Fruit fly (Drosophila melanogaster) whole organism, embryonic: ENCODE measurements around the gene CG8312.

ENCODE experiments used
- Bdp1 ChIP-seq: fragments of 200-800 bp; sonication (Bioruptor generic); optimal IDR thresholded peaks from 3 replicates; lab custom pipeline; 2016; ENCODE audit warnings: missing biosample characterization, missing genetic modification characterization
- CG10267 ChIP-seq: fragments of 200-800 bp; sonication (Bioruptor generic); optimal IDR thresholded peaks from 2 replicates; lab custom pipeline; 2018; ENCODE audit warnings: missing biosample characterization, mild to moderate bottlenecking, missing genetic modification characterization, moderate library complexity
- CG10274 ChIP-seq: fragments of 200-800 bp; sonication (Bioruptor generic); optimal IDR thresholded peaks from 3 replicates; lab custom pipeline; 2017; ENCODE audit warnings: missing biosample characterization, mild to moderate bottlenecking, missing genetic modification characterization
- CG10431 ChIP-seq: fragments of 200-800 bp; sonication (Bioruptor generic); optimal IDR thresholded peaks from 3 replicates; lab custom pipeline; 2018; ENCODE audit warnings: missing biosample characterization, mild to moderate bottlenecking, missing genetic modification characterization
- CG12071 ChIP-seq: fragments of 200-800 bp; sonication (Bioruptor generic); optimal IDR thresholded peaks from 3 replicates; lab custom pipeline; 2018; ENCODE audit warnings: missing biosample characterization, mild to moderate bottlenecking, missing genetic modification characterization
- CG12155 ChIP-seq: fragments of 200-800 bp; sonication (Bioruptor generic); optimal IDR thresholded peaks from 3 replicates; lab custom pipeline; 2016; ENCODE audit warnings: missing biosample characterization, missing genetic modification characterization
- CG12299 ChIP-seq: fragments of 200-800 bp; sonication (Bioruptor generic); optimal IDR thresholded peaks from 2 replicates; lab custom pipeline; 2018; ENCODE audit warnings: missing biosample characterization, mild to moderate bottlenecking, missing genetic modification characterization
- CG13424 ChIP-seq: fragments of 200-800 bp; sonication (Bioruptor generic); optimal IDR thresholded peaks from 2 replicates; lab custom pipeline; 2019; ENCODE audit warnings: missing biosample characterization, mild to moderate bottlenecking, missing genetic modification characterization, moderate library complexity
- CG14965 ChIP-seq: fragments of 200-800 bp; sonication (Bioruptor generic); optimal IDR thresholded peaks from 2 replicates; lab custom pipeline; 2016; ENCODE audit warnings: missing biosample characterization, missing genetic modification characterization, borderline replicate concordance
- CG1832 ChIP-seq: fragments of 200-800 bp; sonication (Bioruptor generic); optimal IDR thresholded peaks from 2 replicates; lab custom pipeline; 2017; ENCODE audit warnings: missing biosample characterization, mild to moderate bottlenecking, missing genetic modification characterization, inconsistent platforms
- CG18619 ChIP-seq: fragments of 200-800 bp; sonication (Bioruptor generic); optimal IDR thresholded peaks from 3 replicates; lab custom pipeline; 2017; ENCODE audit warnings: missing biosample characterization, mild to moderate bottlenecking, missing genetic modification characterization
- CG3281 ChIP-seq: fragments of 200-800 bp; sonication (Bioruptor generic); optimal IDR thresholded peaks from 3 replicates; lab custom pipeline; 2017; ENCODE audit warnings: missing biosample characterization, mild to moderate bottlenecking, missing genetic modification characterization
- CG3838 ChIP-seq: fragments of 200-800 bp; sonication (Bioruptor generic); optimal IDR thresholded peaks from 3 replicates; lab custom pipeline; 2016; ENCODE audit warnings: missing biosample characterization, missing genetic modification characterization
- CG4360 ChIP-seq: fragments of 200-800 bp; sonication (Bioruptor generic); IDR thresholded peaks from 2 replicates; pipeline ENCODE4 v1.3.6; 2022; ENCODE audit warnings: missing biosample characterization, missing genetic modification characterization
- CG6689 ChIP-seq: fragments of 200-800 bp; sonication (Bioruptor generic); IDR thresholded peaks from 2 replicates; pipeline ENCODE4 v1.3.6; 2022; ENCODE audit warnings: missing biosample characterization, missing genetic modification characterization
- CG6765 ChIP-seq: fragments of 200-800 bp; sonication (Bioruptor generic); optimal IDR thresholded peaks from 3 replicates; lab custom pipeline; 2017; ENCODE audit warnings: missing biosample characterization, mild to moderate bottlenecking, missing genetic modification characterization
- CG6791 ChIP-seq: fragments of 200-800 bp; sonication (Bioruptor generic); IDR thresholded peaks from 3 replicates; pipeline ENCODE4 v1.3.6; 2022; ENCODE audit warnings: missing biosample characterization, missing genetic modification characterization; ENCODE audit not compliant: partially characterized antibody
- CG7357 ChIP-seq: fragments of 200-800 bp; sonication (Bioruptor generic); IDR thresholded peaks from 3 replicates; pipeline ENCODE4 v1.3.6; 2022; ENCODE audit warnings: missing biosample characterization, missing genetic modification characterization
- CG8478 ChIP-seq: fragments of >200 bp; optimal IDR thresholded peaks from 2 replicates; lab custom pipeline; 2018
- CG9876 ChIP-seq: fragments of 200-800 bp; sonication (Bioruptor generic); optimal IDR thresholded peaks from 2 replicates; lab custom pipeline; 2016; ENCODE audit warnings: missing biosample characterization, missing genetic modification characterization
- CTCF ChIP-seq: fragments of 200-800 bp; sonication (Bioruptor generic); optimal IDR thresholded peaks from 2 replicates; lab custom pipeline; 2017; ENCODE audit warnings: missing biosample characterization, mild to moderate bottlenecking, missing genetic modification characterization, moderate library complexity
- Dip2 ChIP-seq: fragments of 200-800 bp; sonication (Bioruptor generic); IDR thresholded peaks from 2 replicates; pipeline ENCODE4 v1.3.6; 2022; ENCODE audit warnings: missing biosample characterization, missing genetic modification characterization
- Doc3 ChIP-seq: fragments of 200-800 bp; sonication (Bioruptor generic); IDR thresholded peaks from 3 replicates; pipeline ENCODE4 v1.3.6; 2022; ENCODE audit warnings: missing biosample characterization, missing genetic modification characterization; ENCODE audit not compliant: partially characterized antibody
- Eip74EF ChIP-seq, 2 experiments: fragments of 200-800 bp in 1 of 2; fragments of >200 bp in 1 of 2; sonication (Bioruptor generic) in 1 of 2; optimal IDR thresholded peaks; 2 replicates each; lab custom pipeline; 2017 to 2019; ENCODE audit warnings: missing biosample characterization in 2 of 2, missing genetic modification characterization in 2 of 2, mild to moderate bottlenecking in 1 of 2, moderate library complexity in 1 of 2
- Ets97D ChIP-seq: fragments of 200-800 bp; sonication (Bioruptor generic); optimal IDR thresholded peaks from 3 replicates; lab custom pipeline; 2016; ENCODE audit warnings: missing biosample characterization, missing genetic modification characterization
- HmgZ ChIP-seq: fragments of 200-800 bp; sonication (Bioruptor generic); optimal IDR thresholded peaks from 2 replicates; lab custom pipeline; 2018; ENCODE audit warnings: missing biosample characterization, mild to moderate bottlenecking, missing genetic modification characterization
- Hmx ChIP-seq: fragments of 200-800 bp; sonication (Bioruptor generic); optimal IDR thresholded peaks from 2 replicates; lab custom pipeline; 2016; ENCODE audit warnings: missing biosample characterization, missing genetic modification characterization
- MTF-1 ChIP-seq: fragments of 200-800 bp; sonication (Bioruptor generic); optimal IDR thresholded peaks from 2 replicates; lab custom pipeline; 2018; ENCODE audit warnings: missing biosample characterization, mild to moderate bottlenecking, missing genetic modification characterization, borderline replicate concordance
- Optix ChIP-seq: fragments of 200-800 bp; sonication (Bioruptor generic); IDR thresholded peaks from 3 replicates; pipeline ENCODE4 v1.3.6; 2022; ENCODE audit warnings: missing biosample characterization, missing genetic modification characterization
- Sox102F ChIP-seq: fragments of 200-800 bp; sonication (Bioruptor generic); optimal IDR thresholded peaks from 2 replicates; lab custom pipeline; 2018; ENCODE audit warnings: missing biosample characterization, mild to moderate bottlenecking, missing genetic modification characterization, moderate library complexity
- TFAM ChIP-seq: fragments of 200-800 bp; sonication (Bioruptor generic); optimal IDR thresholded peaks from 2 replicates; lab custom pipeline; 2017; ENCODE audit warnings: missing biosample characterization, missing genetic modification characterization, inconsistent platforms
- ato ChIP-seq: fragments of 200-800 bp; sonication (Bioruptor generic); IDR thresholded peaks from 2 replicates; pipeline ENCODE4 v1.3.6; 2022; ENCODE audit warnings: missing biosample characterization, missing genetic modification characterization; ENCODE audit not compliant: partially characterized antibody
- az2 ChIP-seq: fragments of 200-800 bp; sonication (Bioruptor generic); optimal IDR thresholded peaks from 3 replicates; lab custom pipeline; 2016; ENCODE audit warnings: missing biosample characterization, missing genetic modification characterization
- bab2 ChIP-seq: fragments of 200-800 bp; sonication (Bioruptor generic); optimal IDR thresholded peaks from 2 replicates; lab custom pipeline; 2016; ENCODE audit warnings: missing biosample characterization, missing genetic modification characterization
- corto ChIP-seq: fragments of 200-800 bp; sonication (Bioruptor generic); optimal IDR thresholded peaks from 2 replicates; lab custom pipeline; 2016; ENCODE audit warnings: missing biosample characterization, mild to moderate bottlenecking, missing genetic modification characterization, moderate library complexity
- crp ChIP-seq, 2 experiments: fragments of 200-800 bp; sonication (Bioruptor generic); optimal IDR thresholded peaks; 2 replicates in 1 of 2; 3 replicates in 1 of 2; lab custom pipeline; 2017; ENCODE audit warnings: missing biosample characterization in 2 of 2, missing genetic modification characterization in 2 of 2, mild to moderate bottlenecking in 1 of 2, moderate library complexity in 1 of 2
- da ChIP-seq: fragments of 200-800 bp; sonication (Bioruptor generic); optimal IDR thresholded peaks from 2 replicates; lab custom pipeline; 2016; ENCODE audit warnings: missing biosample characterization, missing genetic modification characterization
- dpn ChIP-seq, 2 experiments: fragments of 200-800 bp; sonication (Bioruptor generic); optimal IDR thresholded peaks; 3 replicates each; lab custom pipeline; 2016; ENCODE audit warnings: missing biosample characterization in 2 of 2, missing genetic modification characterization in 2 of 2
- eyg ChIP-seq: fragments of 200-800 bp; sonication (Bioruptor generic); optimal IDR thresholded peaks from 3 replicates; lab custom pipeline; 2016; ENCODE audit warnings: missing biosample characterization, missing genetic modification characterization
- hb ChIP-seq: fragments of 200-800 bp; sonication (Bioruptor generic); IDR thresholded peaks from 3 replicates; pipeline ENCODE4 v1.3.6; 2022; ENCODE audit warnings: missing biosample characterization, missing genetic modification characterization; ENCODE audit not compliant: partially characterized antibody
- inv ChIP-seq: fragments of 200-800 bp; sonication (Bioruptor generic); IDR thresholded peaks from 2 replicates; pipeline ENCODE4 v1.3.6; 2022; ENCODE audit warnings: missing biosample characterization, missing genetic modification characterization; ENCODE audit not compliant: partially characterized antibody
- lbe ChIP-seq: fragments of 200-800 bp; sonication (Bioruptor generic); optimal IDR thresholded peaks from 2 replicates; lab custom pipeline; 2016; ENCODE audit warnings: missing biosample characterization, mild to moderate bottlenecking, missing genetic modification characterization
- lmd ChIP-seq: fragments of 200-800 bp; sonication (Bioruptor generic); IDR thresholded peaks from 2 replicates; pipeline ENCODE4 v1.3.6; 2022; ENCODE audit warnings: missing biosample characterization, missing genetic modification characterization
- odd ChIP-seq: fragments of 200-800 bp; sonication (Bioruptor generic); optimal IDR thresholded peaks from 2 replicates; lab custom pipeline; 2017; ENCODE audit warnings: missing biosample characterization, mild to moderate bottlenecking, missing genetic modification characterization
- p53 ChIP-seq: fragments of 200-800 bp; sonication (Bioruptor generic); optimal IDR thresholded peaks from 2 replicates; lab custom pipeline; 2016; ENCODE audit warnings: missing biosample characterization, missing genetic modification characterization
- schlank ChIP-seq: fragments of 200-800 bp; sonication (Bioruptor generic); optimal IDR thresholded peaks from 2 replicates; lab custom pipeline; 2018; ENCODE audit warnings: missing biosample characterization, mild to moderate bottlenecking, missing genetic modification characterization
- slou ChIP-seq: fragments of 200-800 bp; sonication (Bioruptor generic); optimal IDR thresholded peaks from 3 replicates; lab custom pipeline; 2016; ENCODE audit warnings: missing biosample characterization, missing genetic modification characterization
- stwl ChIP-seq: fragments of 200-800 bp; sonication (Bioruptor generic); optimal IDR thresholded peaks from 3 replicates; lab custom pipeline; 2018; ENCODE audit warnings: missing biosample characterization, mild to moderate bottlenecking, missing genetic modification characterization, moderate library complexity
- trh ChIP-seq: fragments of 200-800 bp; sonication (Bioruptor generic); optimal IDR thresholded peaks from 2 replicates; lab custom pipeline; 2016; ENCODE audit warnings: missing biosample characterization, missing genetic modification characterization
- unc-4 ChIP-seq: fragments of 200-800 bp; sonication (Bioruptor generic); IDR thresholded peaks from 2 replicates; pipeline ENCODE4 v1.3.6; 2022; ENCODE audit warnings: missing biosample characterization, missing genetic modification characterization; ENCODE audit not compliant: partially characterized antibody
- vnd ChIP-seq: fragments of 200-800 bp; sonication (Bioruptor generic); IDR thresholded peaks from 3 replicates; pipeline ENCODE4 v1.3.6; 2022; ENCODE audit warnings: missing biosample characterization, missing genetic modification characterization; ENCODE audit not compliant: partially characterized antibody

Gene CG8312

dm6 chr3R:9618331-9618730, 27.2 kb downstream of the CG8312 start (continued):
- peak; percentile 84 for TF ChIP-seq lmd (GFP tag; lab: Robert Waterston, UW)
- TF ChIP-seq Sox102F (GFP tag; lab: Kevin White, UChicago), result peak; percentile 86
- TF ChIP-seq CG13424 (tag; lab: Kevin White, UChicago), result peak; percentile 71
- TF ChIP-seq inv (GFP tag; lab: Robert Waterston, UW), result no peak
- peak; percentile 71 for TF ChIP-seq az2 (GFP tag; lab: Kevin White, UChicago)
- peak; percentile 26 for TF ChIP-seq MTF-1 (GFP tag; lab: Kevin White, UChicago)
- TF ChIP-seq trh, result peak; percentile 23
- peak in 1 of 2 experiments; percentile 1 for TF ChIP-seq crp (GFP tag; optimal IDR thresholded peaks at IDR 0.05; lab: Kevin White, UChicago)
- TF ChIP-seq CG6791 (GFP tag; lab: Robert Waterston, UW), result no peak
- peak; percentile 10 for TF ChIP-seq slou (GFP tag; lab: Kevin White, UChicago)
- TF ChIP-seq Hmx (GFP tag; lab: Kevin White, UChicago), result no peak
- peak; percentile 22 for TF ChIP-seq CTCF
- TF ChIP-seq hb (GFP tag; lab: Robert Waterston, UW), result no peak
- TF ChIP-seq CG12155 (GFP tag; lab: Kevin White, UChicago), result peak; percentile 43
- TF ChIP-seq CG9876, result peak; percentile 52
- TF ChIP-seq Dip2 (GFP tag; lab: Robert Waterston, UW), result no peak
- peak; percentile 67 to 76 for TF ChIP-seq dpn (GFP tag; optimal IDR thresholded peaks at IDR 0.05; lab: Kevin White, UChicago)
- peak in 1 of 2 experiments; percentile 48 for TF ChIP-seq Eip74EF (GFP tag; optimal IDR thresholded peaks at IDR 0.05; lab: Kevin White, UChicago)
- TF ChIP-seq CG3281 (GFP tag; lab: Kevin White, UChicago), result peak; percentile 57
- peak; percentile 78 for TF ChIP-seq CG6689 (GFP tag; lab: Robert Waterston, UW)
- TF ChIP-seq corto, result no peak
- TF ChIP-seq unc-4, result no peak
- TF ChIP-seq eyg (GFP tag; lab: Kevin White, UChicago), result peak; percentile 4
- peak; percentile 12 for TF ChIP-seq Ets97D (GFP tag; lab: Kevin White, UChicago)
- TF ChIP-seq CG14965 (GFP tag; lab: Kevin White, UChicago), result no peak
- TF ChIP-seq odd, result peak; percentile 34
- TF ChIP-seq CG10274 (GFP tag; lab: Kevin White, UChicago), result peak; percentile 24
- TF ChIP-seq CG18619, result peak; percentile 28
- peak; percentile 57; the same call in 1 of the 3 replicates for TF ChIP-seq CG7357 (GFP tag; lab: Robert Waterston, UW)
- TF ChIP-seq CG12071 (GFP tag; lab: Kevin White, UChicago), result peak; percentile 60
- TF ChIP-seq p53, result no peak
- TF ChIP-seq bab2, result peak; percentile 76
- peak; percentile 89 for TF ChIP-seq Optix (GFP tag; lab: Robert Waterston, UW)
- TF ChIP-seq Bdp1 (GFP tag; lab: Kevin White, UChicago), result peak; percentile 34
- no peak for TF ChIP-seq vnd (GFP tag; lab: Robert Waterston, UW)
- no peak for TF ChIP-seq Doc3 (GFP tag; lab: Robert Waterston, UW)
- no peak for TF ChIP-seq CG12299 (tag; lab: Kevin White, UChicago)
- no peak for TF ChIP-seq stwl (tag; lab: Kevin White, UChicago)
- TF ChIP-seq lbe, result no peak
- no peak for TF ChIP-seq da
- no peak for TF ChIP-seq CG6765 (GFP tag; lab: Kevin White, UChicago)
- peak; percentile 2 for TF ChIP-seq schlank (tag; lab: Kevin White, UChicago)
- TF ChIP-seq CG10431, result no peak
- TF ChIP-seq HmgZ (tag; lab: Kevin White, UChicago), result peak; percentile 25
- no peak for TF ChIP-seq CG8478 (lab: Kevin White, UChicago)
- TF ChIP-seq CG4360 (GFP tag; lab: Robert Waterston, UW), result peak; percentile 56; the same call in 1 of the 2 replicates
- TF ChIP-seq CG10267, result peak; percentile 45
- no peak for TF ChIP-seq CG1832
- TF ChIP-seq TFAM (GFP tag; lab: Kevin White, UChicago), result no peak
- TF ChIP-seq ato, result no peak
- TF ChIP-seq CG3838 (GFP tag; lab: Kevin White, UChicago), result no peak
